Worm (Caenorhabditis elegans) whole organism, L4/young adult: ENCODE measurements around the gene Y111B2A.1.

ENCODE experiments used
- W03F9.2 ChIP-seq: fragments of 150-350 bp; optimal IDR thresholded peaks from 2 replicates; lab custom pipeline; 2014; ENCODE audit warnings: missing biosample characterization, missing genetic modification characterization
- him-1 ChIP-seq: sonication (generic microtip); optimal IDR thresholded peaks from 2 replicates; lab custom pipeline; 2016; ENCODE audit warnings: missing genotype, missing genetic modification reagents, missing genetic modification characterization, missing compliant biosample characterization

DNA sequence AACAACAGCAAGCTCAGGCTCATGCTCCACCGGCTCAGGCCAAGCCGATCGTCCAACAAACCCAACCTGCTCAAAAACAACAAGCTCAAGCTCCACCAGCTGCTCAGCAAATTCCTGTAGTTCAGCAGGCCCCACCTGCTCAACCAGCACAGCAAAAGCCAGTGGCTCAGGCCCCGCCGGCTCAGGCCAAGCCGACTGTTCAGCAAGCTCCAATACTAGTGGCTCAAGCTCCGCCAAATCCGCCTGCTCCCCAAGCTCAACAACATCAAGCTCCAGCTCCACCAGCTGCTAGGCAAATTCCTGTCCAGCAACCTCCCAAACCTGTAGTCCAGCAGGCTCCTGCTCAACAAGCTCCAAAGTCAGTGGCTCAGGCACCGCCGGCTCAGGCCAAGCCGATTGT, 25.6 kb downstream of the Y111B2A.1 start:
- TF ChIP-seq him-1 (tag; lab: Kevin White, UChicago) = no peak
- no peak for TF ChIP-seq W03F9.2 (tag; lab: Kevin White, UChicago)
